Fruit fly (Drosophila melanogaster): Measurements from ENCODE around the gene CG31287.
A peak's percentile ranks its signal among the peaks of the same experiment; 100 is the strongest.

DNA sequence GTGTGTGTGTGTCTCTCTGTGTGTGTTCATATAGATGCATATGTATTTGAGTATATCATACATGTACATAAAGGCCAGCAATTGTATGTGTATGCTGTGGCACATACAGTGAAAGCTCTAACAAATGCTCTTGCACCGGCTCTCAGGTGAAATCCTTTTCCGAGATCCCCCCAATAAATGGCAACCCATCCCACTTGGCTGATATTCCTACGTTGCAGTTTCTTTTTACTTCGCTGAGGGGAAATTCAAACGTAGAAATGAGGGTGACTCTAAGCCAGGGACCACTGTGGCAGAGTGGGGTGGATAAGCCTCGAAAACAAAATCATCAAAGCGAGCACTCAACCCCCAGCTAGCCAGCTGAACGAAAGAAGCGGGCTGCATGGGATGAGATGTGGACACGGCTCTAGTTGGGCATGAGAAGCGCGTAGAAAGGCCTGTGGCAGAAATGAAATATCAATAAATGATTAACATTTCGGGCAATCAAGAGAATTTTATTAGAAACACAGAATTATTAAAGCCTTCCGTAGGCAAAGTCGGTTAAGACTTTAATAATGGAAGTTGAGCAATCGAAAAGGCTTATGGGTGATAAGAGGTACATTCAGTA is 19.2 kb downstream of the CG31287 start:
- TF ChIP-seq EcR (GFP tag; optimal IDR thresholded peaks at IDR 0.05): peak in 1 of 2 experiments; percentile 83
- no peak for TF ChIP-seq usp (GFP tag; optimal IDR thresholded peaks at IDR 0.05)
- TF ChIP-seq psq (optimal IDR thresholded peaks at IDR 0.05): no peak
- no peak for TF ChIP-seq Dll (optimal IDR thresholded peaks at IDR 0.05)
- TF ChIP-seq CG8478 (optimal IDR thresholded peaks at IDR 0.05): no peak
- no peak for TF ChIP-seq pan (optimal IDR thresholded peaks at IDR 0.05)
